Fruit fly (Drosophila melanogaster): ENCODE data around the gene CG11381.

CG11381 gene

dm6 chrX:1236475-1236874 is 32.9 kb downstream of the CG11381 start, which contains the start of gene CG3638 (continued):
- no peak for TF ChIP-seq CG10274 (GFP tag; optimal IDR thresholded peaks at IDR 0.05)
- peak; percentile 84 for TF ChIP-seq unc-4 (GFP tag; IDR thresholded peaks at IDR 0.05; ENCODE audit: partially characterized antibody)
- peak; percentile 8 for TF ChIP-seq Mad (GFP tag; optimal IDR thresholded peaks at IDR 0.05)
- peak; percentile 78 for TF ChIP-seq Dll (GFP tag; IDR thresholded peaks at IDR 0.05; ENCODE audit: partially characterized antibody)
- TF ChIP-seq CG13287 (GFP tag; IDR thresholded peaks at IDR 0.05; ENCODE audit: partially characterized antibody), result peak; percentile 88
- peak; percentile 60 for TF ChIP-seq Atf3 (GFP tag; optimal IDR thresholded peaks at IDR 0.05)
- TF ChIP-seq sd (tag; optimal IDR thresholded peaks at IDR 0.05), result peak; percentile 52
- no peak for TF ChIP-seq disco-r (GFP tag; optimal IDR thresholded peaks at IDR 0.05)
- TF ChIP-seq CG18764 (GFP tag; optimal IDR thresholded peaks at IDR 0.05), result peak; percentile 6
- peak; percentile 63 for TF ChIP-seq CG14710 (tag; optimal IDR thresholded peaks at IDR 0.05)
- peak; percentile 40 for TF ChIP-seq tx (GFP tag; optimal IDR thresholded peaks at IDR 0.05)
- TF ChIP-seq Hsf (GFP tag; optimal IDR thresholded peaks at IDR 0.05), result peak; percentile 27
- TF ChIP-seq ham (GFP tag; IDR thresholded peaks at IDR 0.05), result no peak
- no peak for TF ChIP-seq CG14667 (GFP tag; IDR thresholded peaks at IDR 0.05)
- TF ChIP-seq grn (GFP tag; optimal IDR thresholded peaks at IDR 0.05), result no peak
- TF ChIP-seq HmgZ (tag; optimal IDR thresholded peaks at IDR 0.05), result peak; percentile 74
- TF ChIP-seq CG9817 (tag; optimal IDR thresholded peaks at IDR 0.05), result peak; percentile 16
- TF ChIP-seq CG10979 (tag; optimal IDR thresholded peaks at IDR 0.05), result peak; percentile 42
- peak; percentile 7 for TF ChIP-seq ftz-f1 (GFP tag; optimal IDR thresholded peaks at IDR 0.05)
- TF ChIP-seq zfh2 (GFP tag; optimal IDR thresholded peaks at IDR 0.05), result peak; percentile 2
- TF ChIP-seq Ssrp (tag; optimal IDR thresholded peaks at IDR 0.05), result no peak
- TF ChIP-seq seq (GFP tag; IDR thresholded peaks at IDR 0.05), result no peak
- peak; percentile 55 for TF ChIP-seq Sin3A (optimal IDR thresholded peaks at IDR 0.05)
- no peak for TF ChIP-seq Side (GFP tag; optimal IDR thresholded peaks at IDR 0.05)
- peak; percentile 3 for TF ChIP-seq Nf-YC (tag; optimal IDR thresholded peaks at IDR 0.05)
- TF ChIP-seq CG15073 (GFP tag; optimal IDR thresholded peaks at IDR 0.05), result no peak
- no peak for TF ChIP-seq jigr1 (GFP tag; IDR thresholded peaks at IDR 0.05)
- TF ChIP-seq NFAT (GFP tag; IDR thresholded peaks at IDR 0.05), result peak; percentile 55; the same call in 1 of the 2 replicates
- TF ChIP-seq CG10267 (tag; optimal IDR thresholded peaks at IDR 0.05), result peak; percentile 63
- TF ChIP-seq CG12659 (GFP tag; optimal IDR thresholded peaks at IDR 0.05), result peak; percentile 86
- TF ChIP-seq pho (GFP tag; optimal IDR thresholded peaks at IDR 0.05), result peak; percentile 49
- peak; percentile 40 for TF ChIP-seq psq (GFP tag; optimal IDR thresholded peaks at IDR 0.05)
- TF ChIP-seq jing (GFP tag; optimal IDR thresholded peaks at IDR 0.05), result no peak
- peak; percentile 16 for TF ChIP-seq CG30020 (tag; optimal IDR thresholded peaks at IDR 0.05)
- peak; percentile 87 for TF ChIP-seq MESR4 (GFP tag; optimal IDR thresholded peaks at IDR 0.05)
- TF ChIP-seq CG12155 (GFP tag; optimal IDR thresholded peaks at IDR 0.05), result peak; percentile 58
- peak; percentile 52 for TF ChIP-seq gro (GFP tag; optimal IDR thresholded peaks at IDR 0.05)
- peak; percentile 8 for TF ChIP-seq CG2678 (tag; optimal IDR thresholded peaks at IDR 0.05)
- no peak for TF ChIP-seq Awh (GFP tag; IDR thresholded peaks at IDR 0.05)
- peak; percentile 43 for TF ChIP-seq zen (tag; optimal IDR thresholded peaks at IDR 0.05)
- TF ChIP-seq bcd (GFP tag; optimal IDR thresholded peaks at IDR 0.05), result peak; percentile 17
- no peak for TF ChIP-seq sob (GFP tag; IDR thresholded peaks at IDR 0.05)
- TF ChIP-seq Chrac-16 (GFP tag; optimal IDR thresholded peaks at IDR 0.05), result peak; percentile 19
- TF ChIP-seq da (GFP tag; optimal IDR thresholded peaks at IDR 0.05), result no peak
- no peak for TF ChIP-seq mirr (GFP tag; optimal IDR thresholded peaks at IDR 0.05)
- TF ChIP-seq Sry-δ (GFP tag; optimal IDR thresholded peaks at IDR 0.05), result peak; percentile 97
- peak; percentile 46 for TF ChIP-seq row (GFP tag; IDR thresholded peaks at IDR 0.05)
- peak; percentile 94 for TF ChIP-seq CG2116 (GFP tag; optimal IDR thresholded peaks at IDR 0.05)
- peak; percentile 78 for TF ChIP-seq CG33213 (GFP tag; optimal IDR thresholded peaks at IDR 0.05)
- TF ChIP-seq luna (GFP tag; optimal IDR thresholded peaks at IDR 0.05), result no peak
- peak; percentile 31 for TF ChIP-seq Camta (GFP tag; optimal IDR thresholded peaks at IDR 0.05)
- TF ChIP-seq CG7963 (GFP tag; IDR thresholded peaks at IDR 0.05; ENCODE audit: partially characterized antibody), result peak; percentile 46; the same call in 1 of the 3 replicates
